Worm (Caenorhabditis elegans) whole organism, young adult: ENCODE data around the gene ubc-22.

Source experiments
- B0261.1 ChIP-seq: sonication (generic microtip); optimal IDR thresholded peaks from 2 replicates; lab custom pipeline; 2016; ENCODE audit warnings: mild to moderate bottlenecking, missing genetic modification characterization, moderate library complexity, missing compliant biosample characterization
- D2030.7 ChIP-seq: fragments of 200-800 bp; sonication (Bioruptor generic); IDR thresholded peaks from 2 replicates; pipeline ENCODE4 v1.3.6; 2022; ENCODE audit warnings: missing genetic modification reagents, missing genetic modification characterization, missing compliant biosample characterization
- F52B5.7 ChIP-seq: sonication (generic microtip); optimal IDR thresholded peaks from 2 replicates; lab custom pipeline; 2016; ENCODE audit warnings: mild to moderate bottlenecking, missing genetic modification characterization, missing compliant biosample characterization
- F55B11.4 ChIP-seq: sonication (generic microtip); optimal IDR thresholded peaks from 2 replicates; lab custom pipeline; 2016; ENCODE audit warnings: missing compliant biosample characterization, missing genetic modification characterization, borderline replicate concordance; ENCODE audit not compliant: insufficient read depth
- T07F8.4 ChIP-seq: sonication (generic microtip); optimal IDR thresholded peaks from 2 replicates; lab custom pipeline; 2016; ENCODE audit warnings: mild to moderate bottlenecking, missing genetic modification characterization, moderate library complexity, missing compliant biosample characterization
- Y53F4B.3 ChIP-seq: fragments of 200-800 bp; sonication (Bioruptor generic); IDR thresholded peaks from 2 replicates; pipeline ENCODE4 v1.3.6; 2022; ENCODE audit warnings: missing genetic modification reagents, missing genetic modification characterization, missing compliant biosample characterization
- Y56A3A.18 ChIP-seq: fragments of 200-800 bp; sonication (Bioruptor generic); IDR thresholded peaks from 2 replicates; pipeline ENCODE4 v1.3.6; 2022; ENCODE audit warnings: missing genetic modification reagents, missing genetic modification characterization, missing compliant biosample characterization
- Y79H2A.3 ChIP-seq: fragments of 200-800 bp; sonication (Bioruptor generic); conservative IDR thresholded peaks from 2 replicates; pipeline ENCODE4 v1.3.6; 2022; ENCODE audit warnings: missing genetic modification reagents, missing genetic modification characterization, missing compliant biosample characterization
- ZK185.1 ChIP-seq: sonication (generic microtip); optimal IDR thresholded peaks from 2 replicates; lab custom pipeline; 2016; ENCODE audit warnings: mild to moderate bottlenecking, missing genetic modification characterization, missing compliant biosample characterization; ENCODE audit not compliant: poor library complexity, severe bottlenecking
- akir-1 ChIP-seq: fragments of 200-800 bp; sonication (Bioruptor generic); optimal IDR thresholded peaks from 2 replicates; lab custom pipeline; 2018; ENCODE audit warnings: mild to moderate bottlenecking, missing genetic modification characterization, moderate library complexity, missing compliant biosample characterization
- attf-5 ChIP-seq: fragments of 200-800 bp; sonication (Bioruptor generic); optimal IDR thresholded peaks from 2 replicates; lab custom pipeline; 2018; ENCODE audit warnings: mild to moderate bottlenecking, missing genetic modification characterization, missing compliant biosample characterization
- attf-6 ChIP-seq: fragments of 200-800 bp; sonication (Bioruptor generic); IDR thresholded peaks from 2 replicates; pipeline ENCODE4 v1.3.6; 2022; ENCODE audit warnings: missing genetic modification reagents, missing genetic modification characterization, missing compliant biosample characterization
- cebp-2 ChIP-seq: fragments of 200-800 bp; sonication (Bioruptor generic); IDR thresholded peaks from 2 replicates; pipeline ENCODE4 v1.3.6; 2022; ENCODE audit warnings: missing genetic modification characterization, missing compliant biosample characterization
- ceh-40 ChIP-seq: fragments of 200-800 bp; sonication (Bioruptor generic); IDR thresholded peaks from 2 replicates; pipeline ENCODE4 v1.3.6; 2022; ENCODE audit warnings: missing genetic modification characterization, missing compliant biosample characterization
- chd-7 ChIP-seq: sonication (generic microtip); optimal IDR thresholded peaks from 2 replicates; lab custom pipeline; 2016; ENCODE audit warnings: mild to moderate bottlenecking, missing genetic modification characterization, moderate library complexity, missing compliant biosample characterization
- die-1 ChIP-seq: sonication (generic microtip); optimal IDR thresholded peaks from 2 replicates; lab custom pipeline; 2016; ENCODE audit warnings: missing genotype, mild to moderate bottlenecking, missing genetic modification characterization, missing compliant biosample characterization
- dpl-1 ChIP-seq: fragments of 150-350 bp; optimal IDR thresholded peaks from 2 replicates; lab custom pipeline; 2014; ENCODE audit warnings: missing biosample characterization, missing genetic modification reagents, missing genetic modification characterization
- egl-44 ChIP-seq: fragments of 200-800 bp; sonication (Bioruptor generic); IDR thresholded peaks from 2 replicates; pipeline ENCODE4 v1.3.6; 2022; ENCODE audit warnings: missing genetic modification reagents, missing genetic modification characterization, missing compliant biosample characterization
- ekl-4 ChIP-seq: fragments of 200-800 bp; sonication (Bioruptor generic); IDR thresholded peaks from 2 replicates; pipeline ENCODE4 v1.3.6; 2022; ENCODE audit warnings: missing genetic modification reagents, missing genetic modification characterization, missing compliant biosample characterization
- hmg-1.2 ChIP-seq: fragments of 200-800 bp; sonication (Bioruptor generic); IDR thresholded peaks from 2 replicates; pipeline ENCODE4 v1.3.6; 2022; ENCODE audit warnings: missing genetic modification reagents, missing genetic modification characterization, missing compliant biosample characterization
- hsf-1 ChIP-seq: fragments of 200-800 bp; sonication (Bioruptor generic); IDR thresholded peaks from 2 replicates; pipeline ENCODE4 v1.3.6; 2022; ENCODE audit warnings: missing genetic modification reagents, missing genetic modification characterization, missing compliant biosample characterization
- let-607 ChIP-seq, 2 experiments: fragments of 200-800 bp in 1 of 2; sonication (Bioruptor generic) in 1 of 2; sonication (generic microtip) in 1 of 2; optimal IDR thresholded peaks; 2 replicates each; lab custom pipeline; 2016 to 2018; ENCODE audit warnings: mild to moderate bottlenecking in 2 of 2, missing compliant biosample characterization in 2 of 2, missing genetic modification characterization in 2 of 2, moderate library complexity in 2 of 2, missing genotype in 1 of 2
- lin-26 ChIP-seq: fragments of 200-800 bp; sonication (Bioruptor generic); IDR thresholded peaks from 2 replicates; pipeline ENCODE4 v1.3.6; 2022; ENCODE audit warnings: missing genetic modification reagents, missing genetic modification characterization, missing compliant biosample characterization
- lin-54 ChIP-seq: fragments of 200-800 bp; sonication (Bioruptor generic); optimal IDR thresholded peaks from 2 replicates; lab custom pipeline; 2018; ENCODE audit warnings: mild to moderate bottlenecking, missing genetic modification characterization, missing compliant biosample characterization
- madf-3 ChIP-seq: fragments of 200-800 bp; sonication (Bioruptor generic); IDR thresholded peaks from 2 replicates; pipeline ENCODE4 v1.3.6; 2022; ENCODE audit warnings: missing genetic modification reagents, missing genetic modification characterization, missing compliant biosample characterization
- nfyb-1 ChIP-seq: fragments of 200-800 bp; sonication (Bioruptor generic); IDR thresholded peaks from 2 replicates; pipeline ENCODE4 v1.3.6; 2022; ENCODE audit warnings: missing genetic modification reagents, missing genetic modification characterization, missing compliant biosample characterization
- nhr-80 ChIP-seq: sonication (generic microtip); optimal IDR thresholded peaks from 2 replicates; lab custom pipeline; 2016; ENCODE audit warnings: missing genetic modification characterization, missing compliant biosample characterization
- nhr-90 ChIP-seq: sonication (generic microtip); optimal IDR thresholded peaks from 2 replicates; lab custom pipeline; 2016; ENCODE audit warnings: missing genotype, mild to moderate bottlenecking, missing genetic modification characterization, missing compliant biosample characterization
- pbrm-1 ChIP-seq: fragments of 200-800 bp; sonication (Bioruptor generic); IDR thresholded peaks from 2 replicates; pipeline ENCODE4 v1.3.6; 2022; ENCODE audit warnings: missing genetic modification reagents, missing genetic modification characterization, missing compliant biosample characterization
- rcor-1 ChIP-seq: fragments of 200-800 bp; sonication (Bioruptor generic); IDR thresholded peaks from 2 replicates; pipeline ENCODE4 v1.3.6; 2022; ENCODE audit warnings: missing genetic modification reagents, missing genetic modification characterization, missing compliant biosample characterization
- rpc-1 ChIP-seq, 2 experiments: fragments of 150-350 bp in 1 of 2; sonication (generic microtip) in 1 of 2; optimal IDR thresholded peaks; 2 replicates each; lab custom pipeline; 2014 to 2018; ENCODE audit warnings: missing biosample characterization in 1 of 2, missing genetic modification characterization in 1 of 2, missing genetic modification reagents in 1 of 2, missing genotype in 1 of 2
- snpc-1.3 ChIP-seq: sonication (generic microtip); optimal IDR thresholded peaks from 2 replicates; lab custom pipeline; 2017; ENCODE audit warnings: missing genetic modification characterization, mild to moderate bottlenecking, missing compliant biosample characterization, antibody characterized with exemption, moderate library complexity, missing genotype, missing genetic modification reagents; ENCODE audit not compliant: insufficient read depth
- snpc-3.4 ChIP-seq: sonication (generic microtip); optimal IDR thresholded peaks from 2 replicates; lab custom pipeline; 2017; ENCODE audit warnings: missing genetic modification characterization, mild to moderate bottlenecking, missing compliant biosample characterization, antibody characterized with exemption, moderate library complexity, missing genotype, missing genetic modification reagents
- snpc-4 ChIP-seq, 5 experiments: fragments of 150-350 bp in 1 of 5; sonication (generic microtip) in 4 of 5; optimal IDR thresholded peaks; 2 replicates each; lab custom pipeline; 2014 to 2018; ENCODE audit warnings: missing genetic modification characterization in 5 of 5, missing biosample characterization in 3 of 5, antibody characterized with exemption in 2 of 5, mild to moderate bottlenecking in 2 of 5, missing compliant biosample characterization in 2 of 5, missing genotype in 2 of 5, moderate library complexity in 2 of 5, missing genetic modification reagents in 1 of 5
- tbp1 ChIP-seq: fragments of 200-800 bp; sonication (Bioruptor generic); optimal IDR thresholded peaks from 2 replicates; lab custom pipeline; 2018; ENCODE audit warnings: mild to moderate bottlenecking, missing genetic modification characterization, missing compliant biosample characterization
- tbx-9 ChIP-seq: sonication (generic microtip); optimal IDR thresholded peaks from 2 replicates; lab custom pipeline; 2016; ENCODE audit warnings: borderline replicate concordance, missing genetic modification characterization, inconsistent platforms, missing compliant biosample characterization
- unc-62 ChIP-seq: fragments of 150-350 bp; optimal IDR thresholded peaks from 2 replicates; lab custom pipeline; 2014; ENCODE audit warnings: missing biosample characterization, missing genetic modification reagents, missing genetic modification characterization
- ztf-18 ChIP-seq: sonication (generic microtip); optimal IDR thresholded peaks from 2 replicates; lab custom pipeline; 2016; ENCODE audit warnings: missing genotype, mild to moderate bottlenecking, missing genetic modification characterization, missing compliant biosample characterization
- ztf-3 ChIP-seq: fragments of 200-800 bp; sonication (Bioruptor generic); optimal IDR thresholded peaks from 2 replicates; lab custom pipeline; 2018; ENCODE audit warnings: mild to moderate bottlenecking, missing genetic modification characterization, missing compliant biosample characterization

The ubc-22 gene

DNA sequence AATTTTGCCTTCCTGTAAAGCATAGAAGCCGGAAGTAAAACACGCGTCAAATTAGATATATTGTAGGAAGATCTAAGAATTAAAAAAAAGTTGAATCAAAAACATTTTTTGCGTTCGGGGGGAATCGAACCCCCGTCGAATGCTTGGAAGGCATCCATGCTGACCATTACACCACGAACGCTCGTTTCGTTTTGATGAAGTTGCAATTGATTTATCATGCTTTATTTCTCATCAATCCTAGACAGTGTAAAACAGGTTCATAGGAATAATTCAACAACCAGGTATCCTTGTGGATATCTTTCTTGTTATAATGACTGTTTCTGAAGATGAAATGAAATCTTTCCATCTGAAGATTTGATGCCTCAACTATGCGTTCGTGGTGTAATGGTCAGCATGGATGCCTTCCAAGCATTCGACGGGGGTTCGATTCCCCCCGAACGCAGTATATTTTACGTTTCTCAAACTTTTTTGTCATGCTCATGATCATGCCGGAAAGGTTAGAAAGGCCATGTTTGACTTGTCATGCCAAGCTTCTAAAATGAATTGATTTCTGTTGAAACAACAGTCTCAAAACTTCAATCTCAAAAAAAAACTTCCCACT, 49.0 kb downstream of the ubc-22 start (continued):
- TF ChIP-seq attf-6 (GFP tag; lab: Robert Waterston, UW), result no peak
- no peak for TF ChIP-seq akir-1 (GFP tag; lab: Kevin White, UChicago)
- TF ChIP-seq Y79H2A.3 (GFP tag; lab: Robert Waterston, UW), result no peak
- no peak for TF ChIP-seq dpl-1 (GFP tag; lab: Kevin White, UChicago)
- TF ChIP-seq rcor-1 (GFP tag; lab: Robert Waterston, UW), result no peak
- peak; percentile 77; the same call in 1 of the 2 replicates for TF ChIP-seq Y56A3A.18 (GFP tag; lab: Robert Waterston, UW)

DNA sequence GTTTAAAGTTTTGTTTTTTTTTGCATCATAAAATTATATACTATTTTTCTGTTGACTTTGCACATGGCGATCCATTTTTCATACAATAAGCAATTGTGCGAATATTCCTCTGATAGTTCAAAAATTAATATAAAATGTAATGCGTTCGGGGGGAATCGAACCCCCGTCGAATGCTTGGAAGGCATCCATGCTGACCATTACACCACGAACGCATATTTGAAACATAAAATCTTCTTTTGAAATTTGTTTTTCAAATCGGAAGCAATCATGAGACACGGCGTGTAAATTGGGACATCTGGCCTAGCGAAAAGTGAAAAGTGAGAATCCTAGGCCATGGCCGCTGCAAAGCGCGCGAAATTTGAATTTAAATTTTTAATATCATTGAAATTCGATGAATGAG, 50.5 kb downstream of the ubc-22 start:
- TF ChIP-seq Y56A3A.18 (GFP tag; lab: Robert Waterston, UW) (peak; percentile 56; the same call in 1 of the 2 replicates), D2030.7 (GFP tag; lab: Robert Waterston, UW) (peak; percentile 87), rcor-1 (GFP tag; lab: Robert Waterston, UW) (peak; percentile 76), pbrm-1 (GFP tag; lab: Robert Waterston, UW) (peak; percentile 63), tbp1 (peak; percentile 81), rpc-1 (optimal IDR thresholded peaks at IDR 0.05; lab: Kevin White, UChicago) (peak; percentile 53), rpc-1 (tag; optimal IDR thresholded peaks at IDR 0.05; lab: Kevin White, UChicago) (peak; percentile 72), hmg-1.2 (GFP tag; lab: Robert Waterston, UW) (peak; percentile 51), snpc-1.3 (peak; percentile 6), Y53F4B.3 (GFP tag; lab: Robert Waterston, UW) (0 out of 2 replicates have a peak, but pooled peaks have one; percentile 17), lin-26 (GFP tag; lab: Robert Waterston, UW) (peak; percentile 47), attf-6 (GFP tag; lab: Robert Waterston, UW) (0 out of 2 replicates have a peak, but pooled peaks have one; percentile 31), egl-44 (GFP tag; lab: Robert Waterston, UW) (0 out of 2 replicates have a peak, but pooled peaks have one; percentile 14)

DNA sequence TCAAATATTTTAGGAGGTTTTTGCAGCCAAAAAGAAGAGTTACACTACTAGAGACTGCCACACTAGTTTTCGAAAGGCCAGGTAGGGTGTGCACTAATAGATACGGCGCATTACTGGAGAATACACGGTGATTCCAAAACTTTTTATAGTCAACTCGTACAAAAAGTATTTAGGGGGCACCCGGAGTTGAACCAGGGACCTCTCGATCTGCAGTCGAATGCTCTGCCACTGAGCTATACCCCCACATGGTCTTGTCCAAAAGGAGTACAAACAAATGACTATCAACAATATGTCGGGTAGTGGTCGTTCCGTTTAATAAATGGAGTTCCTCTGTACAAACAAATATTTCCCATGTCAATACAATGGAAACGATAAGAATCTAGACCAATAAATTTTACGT, 51.0 kb downstream of the ubc-22 start:
- TF ChIP-seq lin-26 (GFP tag; lab: Robert Waterston, UW), result peak; percentile 84
- no peak for TF ChIP-seq tbx-9 (tag; lab: Kevin White, UChicago)
- 0 out of 2 replicates have a peak, but pooled peaks have one; percentile 20 for TF ChIP-seq Y56A3A.18 (GFP tag; lab: Robert Waterston, UW)
- 0 out of 2 replicates have a peak, but pooled peaks have one; percentile 10 for TF ChIP-seq nfyb-1
- TF ChIP-seq madf-3 (GFP tag; lab: Robert Waterston, UW), result 0 out of 2 replicates have a peak, but pooled peaks have one; percentile 17
- TF ChIP-seq snpc-1.3, result peak; percentile 13
- peak; percentile 3 for TF ChIP-seq chd-7
- peak; percentile 22 for TF ChIP-seq nhr-90 (tag; lab: Kevin White, UChicago)
- no peak for TF ChIP-seq F52B5.7 (tag; lab: Kevin White, UChicago)
- TF ChIP-seq ztf-18 (tag; lab: Kevin White, UChicago), result no peak
- TF ChIP-seq hsf-1 (GFP tag; lab: Robert Waterston, UW), result 0 out of 2 replicates have a peak, but pooled peaks have one; percentile 10
- TF ChIP-seq ekl-4 (GFP tag; lab: Robert Waterston, UW), result no peak
- TF ChIP-seq nhr-80 (tag; lab: Kevin White, UChicago), result peak; percentile 36
- TF ChIP-seq attf-5 (GFP tag; lab: Kevin White, UChicago), result peak; percentile 6
- TF ChIP-seq ztf-3 (GFP tag; lab: Kevin White, UChicago), result no peak
- peak; percentile 1 for TF ChIP-seq lin-54 (GFP tag; lab: Kevin White, UChicago)
- TF ChIP-seq ceh-40 (GFP tag; lab: Robert Waterston, UW), result 0 out of 2 replicates have a peak, but pooled peaks have one; percentile 51
- peak; percentile 63 for TF ChIP-seq B0261.1
- peak; percentile 81 for TF ChIP-seq tbp1
- no peak for TF ChIP-seq unc-62 (GFP tag; lab: Kevin White, UChicago)
- TF ChIP-seq snpc-3.4 (tag; lab: Kevin White, UChicago), result peak; percentile 29
- peak; percentile 32 for TF ChIP-seq die-1 (tag; lab: Kevin White, UChicago)
- peak in 1 of 2 experiments; percentile 10 for TF ChIP-seq let-607 (tag; optimal IDR thresholded peaks at IDR 0.05; lab: Kevin White, UChicago)
- peak; percentile 42 for TF ChIP-seq ZK185.1 (tag; lab: Kevin White, UChicago)
- TF ChIP-seq T07F8.4 (tag; lab: Kevin White, UChicago), result peak; percentile 4
- TF ChIP-seq pbrm-1 (GFP tag; lab: Robert Waterston, UW), result peak; percentile 32; the same call in 1 of the 2 replicates
- TF ChIP-seq egl-44 (GFP tag; lab: Robert Waterston, UW), result peak; percentile 76; the same call in 1 of the 2 replicates
- peak; percentile 31; the same call in 1 of the 2 replicates for TF ChIP-seq D2030.7 (GFP tag; lab: Robert Waterston, UW)
- no peak for TF ChIP-seq F55B11.4 (tag; lab: Kevin White, UChicago)
- TF ChIP-seq cebp-2 (GFP tag; lab: Robert Waterston, UW), result 0 out of 2 replicates have a peak, but pooled peaks have one; percentile 50
- TF ChIP-seq snpc-4 (GFP tag; optimal IDR thresholded peaks at IDR 0.05; lab: Kevin White, UChicago), result peak; percentile 27
- no peak for TF ChIP-seq snpc-4 (tag; optimal IDR thresholded peaks at IDR 0.05; lab: Kevin White, UChicago)
